Worm (Caenorhabditis elegans): Measurements from ENCODE around the gene unc-50.

unc-50 gene

ce11 chrIII:10362920-10363319, 45.0 kb upstream of the unc-50 start:
- peak; percentile 64 for TF ChIP-seq dsc-1 (tag; optimal IDR thresholded peaks at IDR 0.05)
- no peak for TF ChIP-seq ceh-8 (GFP tag; optimal IDR thresholded peaks at IDR 0.05)
- TF ChIP-seq fkh-8 (tag; optimal IDR thresholded peaks at IDR 0.05): peak; percentile 60
- no peak for TF ChIP-seq nhr-11 (tag; optimal IDR thresholded peaks at IDR 0.05)
- no peak for TF ChIP-seq egl-13 (tag; optimal IDR thresholded peaks at IDR 0.05)
- peak; percentile 12 for TF ChIP-seq pax-3 (tag; optimal IDR thresholded peaks at IDR 0.05)
- TF ChIP-seq lsy-2 (tag; optimal IDR thresholded peaks at IDR 0.05): peak in 1 of 2 experiments; percentile 29

ce11 chrIII:10361456-10361855, 43.5 kb upstream of the unc-50 start:
- TF ChIP-seq C34B4.2 (tag; optimal IDR thresholded peaks at IDR 0.05) (no peak), fkh-10 (GFP tag; optimal IDR thresholded peaks at IDR 0.05) (no peak), aha-1 (tag; optimal IDR thresholded peaks at IDR 0.05) (no peak), fos-1 (tag; optimal IDR thresholded peaks at IDR 0.05) (no peak), ztf-4 (tag; optimal IDR thresholded peaks at IDR 0.05) (no peak), mab-9 (GFP tag; IDR thresholded peaks at IDR 0.05) (no peak), nhr-84 (tag; optimal IDR thresholded peaks at IDR 0.05) (no peak), snpc-4 (tag; optimal IDR thresholded peaks at IDR 0.05) (no peak), pag-3 (tag; optimal IDR thresholded peaks at IDR 0.05; ENCODE audit: borderline replicate concordance, insufficient read depth) (no peak), mep-1 (tag; optimal IDR thresholded peaks at IDR 0.05) (no peak), Y116A8C.19 (tag; optimal IDR thresholded peaks at IDR 0.05; ENCODE audit: borderline replicate concordance) (no peak), lir-3 (tag; optimal IDR thresholded peaks at IDR 0.05; ENCODE audit: poor library complexity) (no peak), ets-5 (GFP tag; IDR thresholded peaks at IDR 0.05) (no peak), pax-3 (tag; optimal IDR thresholded peaks at IDR 0.05) (no peak), ces-1 (GFP tag; optimal IDR thresholded peaks at IDR 0.05) (no peak), ceh-63 (GFP tag; optimal IDR thresholded peaks at IDR 0.05) (no peak), lin-14 (GFP tag; optimal IDR thresholded peaks at IDR 0.05) (no peak), xbp-1 (tag; optimal IDR thresholded peaks at IDR 0.05) (no peak), pqm-1 (tag; optimal IDR thresholded peaks at IDR 0.05) (no peak)

DNA sequence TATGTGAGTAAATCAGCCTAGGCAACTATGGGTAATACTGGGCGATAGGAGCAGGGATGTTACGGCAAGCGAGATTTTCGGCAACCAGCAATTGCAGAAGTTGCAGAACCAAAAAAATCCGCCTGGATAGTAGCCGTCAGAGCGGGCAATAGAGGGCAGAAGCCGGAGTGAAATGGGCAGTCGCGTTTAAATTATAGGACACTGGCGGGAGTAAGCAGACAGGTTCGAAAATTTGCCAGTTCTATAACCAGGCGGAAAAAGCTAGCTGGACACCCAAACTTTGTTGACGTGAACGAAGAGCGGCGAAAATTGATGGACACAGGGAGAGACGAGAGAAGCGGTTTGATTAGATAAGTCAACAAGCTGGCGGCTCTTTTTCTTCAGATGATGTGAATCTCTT, 42.0 kb upstream of the unc-50 start:
- TF ChIP-seq lin-14 (GFP tag; optimal IDR thresholded peaks at IDR 0.05) (peak; percentile 22), ama-1 (optimal IDR thresholded peaks at IDR 0.05) (no peak), efl-3 (GFP tag; optimal IDR thresholded peaks at IDR 0.05) (no peak), nhr-85 (tag) (peak; percentile 10), lsy-2 (tag; optimal IDR thresholded peaks at IDR 0.05) (no peak), swsn-7 (tag; optimal IDR thresholded peaks at IDR 0.05) (no peak)

ce11 chrIII:10358751-10359150, 40.8 kb upstream of the unc-50 start:
- peak; percentile 16 for TF ChIP-seq nhr-71 (tag; optimal IDR thresholded peaks at IDR 0.05)
- TF ChIP-seq mdl-1 (tag; optimal IDR thresholded peaks at IDR 0.05): no peak
- TF ChIP-seq lin-14 (GFP tag; optimal IDR thresholded peaks at IDR 0.05): peak; percentile 68
- TF ChIP-seq fkh-10 (GFP tag; optimal IDR thresholded peaks at IDR 0.05): peak; percentile 22
- peak in 1 of 2 experiments; percentile 12 for TF ChIP-seq lsy-2 (tag; optimal IDR thresholded peaks at IDR 0.05)

DNA sequence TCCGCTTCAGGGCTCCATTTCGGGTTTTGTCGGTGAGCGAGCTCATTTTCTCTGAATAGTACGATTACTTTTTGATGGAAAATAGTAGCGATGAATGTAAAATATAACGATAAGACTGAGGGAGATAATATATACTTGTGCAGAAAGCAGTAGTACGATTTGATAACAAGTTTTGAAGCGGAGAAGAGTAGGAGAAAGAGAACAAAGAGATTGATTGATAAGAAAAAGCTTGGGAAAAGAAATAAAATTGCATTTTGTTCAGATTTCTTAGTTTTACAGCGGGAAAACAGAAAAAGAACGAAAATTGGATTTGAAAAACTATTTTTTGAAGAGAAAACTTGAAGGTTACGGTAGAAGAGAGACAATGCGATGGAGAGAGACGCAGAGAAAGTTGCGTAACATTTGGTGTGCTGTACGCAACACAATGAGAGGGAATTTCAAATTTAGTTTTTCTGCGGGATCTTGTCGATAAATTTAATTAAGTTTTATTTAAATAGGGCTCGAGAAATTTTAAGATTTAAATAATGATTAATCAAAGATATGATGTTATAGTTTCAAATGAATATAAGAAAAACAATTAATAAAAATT, 39.7 kb upstream of the unc-50 start, which contains the start of gene umps-1:
umps-1 (minus strand) TSS at position 51 of the 589 bp plus-strand sequence.
- no peak for TF ChIP-seq vab-15 (tag; optimal IDR thresholded peaks at IDR 0.05)
- peak; percentile 66 for TF ChIP-seq skn-1 (tag; optimal IDR thresholded peaks at IDR 0.05)
- peak; percentile 82 for TF ChIP-seq C16A3.4 (tag; optimal IDR thresholded peaks at IDR 0.05)
- TF ChIP-seq snpc-4 (tag; optimal IDR thresholded peaks at IDR 0.05): peak; percentile 44
- peak; percentile 42 for TF ChIP-seq dsc-1 (tag; optimal IDR thresholded peaks at IDR 0.05)
- TF ChIP-seq ceh-88 (GFP tag; IDR thresholded peaks at IDR 0.05): no peak
- TF ChIP-seq nhr-77 (tag; optimal IDR thresholded peaks at IDR 0.05): peak; percentile 70
- TF ChIP-seq pag-3 (tag; optimal IDR thresholded peaks at IDR 0.05; ENCODE audit: borderline replicate concordance, insufficient read depth): no peak
- TF ChIP-seq nhr-19 (GFP tag; conservative IDR thresholded peaks at IDR 0.05): peak; percentile 86
- peak; percentile 98 to 100 for TF ChIP-seq lin-35 (GFP tag; optimal IDR thresholded peaks at IDR 0.05)
- no peak for TF ChIP-seq unc-62 (GFP tag; optimal IDR thresholded peaks at IDR 0.05)
- TF ChIP-seq isw-1 (GFP tag; IDR thresholded peaks at IDR 0.05): peak; percentile 56
- peak; percentile 63 for TF ChIP-seq fos-1 (tag; optimal IDR thresholded peaks at IDR 0.05)
- no peak for TF ChIP-seq pqm-1 (tag; optimal IDR thresholded peaks at IDR 0.05)
- TF ChIP-seq dpl-1 (GFP tag; optimal IDR thresholded peaks at IDR 0.05): peak; percentile 97 to 99 (median 98)
- peak; percentile 63 for TF ChIP-seq irx-1 (tag; optimal IDR thresholded peaks at IDR 0.05)
- TF ChIP-seq blmp-1 (tag; optimal IDR thresholded peaks at IDR 0.05): peak; percentile 81
- TF ChIP-seq nhr-90 (tag; optimal IDR thresholded peaks at IDR 0.05; ENCODE audit: poor library complexity): peak; percentile 82
- no peak for TF ChIP-seq ceh-63 (GFP tag; optimal IDR thresholded peaks at IDR 0.05)
- TF ChIP-seq unc-30 (tag; optimal IDR thresholded peaks at IDR 0.05): no peak

Data from whole organism, L1 larva.